Worm (Caenorhabditis elegans) whole organism, L1 larva: ENCODE data around the gene Y39A3CL.4.

ENCODE experiments used
- ceh-8 ChIP-seq: fragments of 200-800 bp; sonication (Bioruptor generic); optimal IDR thresholded peaks from 2 replicates; lab custom pipeline; 2018; ENCODE audit warnings: mild to moderate bottlenecking, missing genetic modification characterization, moderate library complexity, missing compliant biosample characterization
- ceh-88 ChIP-seq: fragments of 200-800 bp; sonication (Bioruptor generic); IDR thresholded peaks from 2 replicates; pipeline ENCODE4 v1.3.6; 2022; ENCODE audit warnings: missing genetic modification characterization, missing compliant biosample characterization
- dpl-1 ChIP-seq, 3 experiments: fragments of 150-350 bp in 2 of 3; sonication (generic microtip) in 1 of 3; optimal IDR thresholded peaks; 2 replicates each; lab custom pipeline; 2014 to 2017; ENCODE audit warnings: missing biosample characterization in 3 of 3, missing genetic modification characterization in 3 of 3, missing genetic modification reagents in 3 of 3
- dsc-1 ChIP-seq: sonication (generic microtip); optimal IDR thresholded peaks from 2 replicates; lab custom pipeline; 2016; ENCODE audit warnings: mild to moderate bottlenecking, missing genetic modification characterization, missing compliant biosample characterization
- efl-1 ChIP-seq, 4 experiments: fragments of 150-350 bp; optimal IDR thresholded peaks in 3 of 4; peaks in 1 of 4; 1 replicate in 1 of 4; 2 replicates in 3 of 4; lab custom pipeline; 2014; ENCODE audit warnings: missing biosample characterization in 2 of 4, missing genetic modification characterization in 2 of 4, missing genetic modification reagents in 2 of 4
- egl-13 ChIP-seq: sonication (generic microtip); optimal IDR thresholded peaks from 2 replicates; lab custom pipeline; 2016; ENCODE audit warnings: missing genotype, missing genetic modification reagents, missing genetic modification characterization, missing compliant biosample characterization
- elt-2 ChIP-seq: sonication (generic microtip); optimal IDR thresholded peaks from 2 replicates; lab custom pipeline; 2016; ENCODE audit warnings: missing genetic modification characterization, mild to moderate bottlenecking, inconsistent platforms, missing compliant biosample characterization, missing genetic modification reagents
- elt-3 ChIP-seq, 6 experiments: fragments of 150-350 bp in 1 of 6; sonication (generic microtip); optimal IDR thresholded peaks; 2 replicates each; lab custom pipeline; 2017 to 2018; ENCODE audit warnings: missing biosample characterization in 6 of 6, missing genetic modification characterization in 6 of 6, inconsistent platforms in 1 of 6
- fkh-4 ChIP-seq: sonication (generic microtip); optimal IDR thresholded peaks from 2 replicates; lab custom pipeline; 2016; ENCODE audit warnings: missing compliant biosample characterization, missing genetic modification characterization, borderline replicate concordance
- grh-1 ChIP-seq: fragments of 200-800 bp; sonication (Bioruptor generic); IDR thresholded peaks from 2 replicates; pipeline ENCODE4 v1.3.6; 2022; ENCODE audit warnings: missing genetic modification reagents, missing genetic modification characterization, missing compliant biosample characterization
- jun-1 ChIP-seq: fragments of 150-350 bp; optimal IDR thresholded peaks from 2 replicates; lab custom pipeline; 2014; ENCODE audit warnings: missing biosample characterization, missing genetic modification reagents, missing genetic modification characterization
- lin-14 ChIP-seq: fragments of 200-800 bp; sonication (Bioruptor generic); optimal IDR thresholded peaks from 2 replicates; lab custom pipeline; 2018; ENCODE audit warnings: mild to moderate bottlenecking, missing genetic modification characterization, moderate library complexity, missing compliant biosample characterization
- lin-15B ChIP-seq: fragments of 150-350 bp; sonication (generic microtip); optimal IDR thresholded peaks from 3 replicates; lab custom pipeline; 2014; ENCODE audit warnings: missing biosample characterization, missing genetic modification characterization
- lsy-2 ChIP-seq, 2 experiments: fragments of 150-350 bp; optimal IDR thresholded peaks; 2 replicates each; lab custom pipeline; 2014; ENCODE audit warnings: missing biosample characterization in 2 of 2, missing genetic modification characterization in 2 of 2
- mdl-1 ChIP-seq, 2 experiments: fragments of 150-350 bp; optimal IDR thresholded peaks; 2 replicates each; lab custom pipeline; 2014 to 2017; ENCODE audit warnings: missing biosample characterization in 2 of 2, missing genetic modification characterization in 2 of 2, inconsistent platforms in 1 of 2
- mef-2 ChIP-seq: fragments of 150-350 bp; optimal IDR thresholded peaks from 2 replicates; lab custom pipeline; 2014; ENCODE audit warnings: missing biosample characterization, missing genetic modification characterization
- nhr-12 ChIP-seq: sonication (generic microtip); optimal IDR thresholded peaks from 2 replicates; lab custom pipeline; 2017; ENCODE audit warnings: missing biosample characterization, missing genetic modification characterization
- nhr-19 ChIP-seq: fragments of 200-800 bp; sonication (Bioruptor generic); conservative IDR thresholded peaks from 2 replicates; pipeline ENCODE4 v1.3.6; 2022; ENCODE audit warnings: missing genetic modification characterization, missing compliant biosample characterization
- nhr-237 ChIP-seq: fragments of 150-350 bp; optimal IDR thresholded peaks from 2 replicates; lab custom pipeline; 2014; ENCODE audit warnings: missing biosample characterization, missing genetic modification characterization
- nhr-28 ChIP-seq: fragments of 150-350 bp; optimal IDR thresholded peaks from 2 replicates; lab custom pipeline; 2014; ENCODE audit warnings: missing biosample characterization, missing genetic modification characterization
- nhr-71 ChIP-seq: sonication (generic microtip); optimal IDR thresholded peaks from 2 replicates; lab custom pipeline; 2016; ENCODE audit warnings: mild to moderate bottlenecking, missing genetic modification characterization, moderate library complexity, missing compliant biosample characterization
- nhr-76 ChIP-seq: sonication (generic microtip); optimal IDR thresholded peaks from 2 replicates; lab custom pipeline; 2017; ENCODE audit warnings: missing biosample characterization, missing genetic modification characterization
- nhr-85 ChIP-seq: sonication (generic microtip); peaks from one replicate; lab custom pipeline; 2016; ENCODE audit warnings: missing genetic modification characterization, inconsistent platforms, missing compliant biosample characterization
- rnt-1 ChIP-seq: sonication (generic microtip); optimal IDR thresholded peaks from 2 replicates; lab custom pipeline; 2016; ENCODE audit warnings: mild to moderate bottlenecking, missing genetic modification characterization, moderate library complexity, missing compliant biosample characterization
- skn-1 ChIP-seq: fragments of 150-350 bp; optimal IDR thresholded peaks from 2 replicates; lab custom pipeline; 2014; ENCODE audit warnings: missing biosample characterization, missing genetic modification characterization
- snpc-4 ChIP-seq: fragments of 150-350 bp; optimal IDR thresholded peaks from 2 replicates; lab custom pipeline; 2014; ENCODE audit warnings: missing biosample characterization, missing genetic modification characterization
- snu-23 ChIP-seq: sonication (generic microtip); optimal IDR thresholded peaks from 2 replicates; lab custom pipeline; 2016; ENCODE audit warnings: missing genetic modification characterization, missing compliant biosample characterization
- tlp-1 ChIP-seq: fragments of 150-350 bp; optimal IDR thresholded peaks from 2 replicates; lab custom pipeline; 2014; ENCODE audit warnings: missing biosample characterization, missing genetic modification characterization
- unc-130 ChIP-seq: fragments of 150-350 bp; optimal IDR thresholded peaks from 2 replicates; lab custom pipeline; 2017; ENCODE audit warnings: missing biosample characterization, missing genetic modification characterization, inconsistent platforms
- unc-98 ChIP-seq: fragments of 200-800 bp; sonication (Bioruptor generic); IDR thresholded peaks from 2 replicates; pipeline ENCODE4 v1.3.6; 2022; ENCODE audit warnings: missing genetic modification characterization, missing compliant biosample characterization
- xbp-1 ChIP-seq: sonication (generic microtip); optimal IDR thresholded peaks from 2 replicates; lab custom pipeline; 2016; ENCODE audit warnings: missing genetic modification characterization, missing compliant biosample characterization
- zag-1 ChIP-seq: fragments of 150-350 bp; optimal IDR thresholded peaks from 2 replicates; lab custom pipeline; 2014; ENCODE audit warnings: missing biosample characterization, missing genetic modification characterization
- zip-4 ChIP-seq: fragments of 200-800 bp; sonication (Bioruptor generic); optimal IDR thresholded peaks from 2 replicates; lab custom pipeline; 2018; ENCODE audit warnings: mild to moderate bottlenecking, missing genetic modification characterization, moderate library complexity, missing compliant biosample characterization
- ztf-4 ChIP-seq: fragments of 150-350 bp; optimal IDR thresholded peaks from 2 replicates; lab custom pipeline; 2014; ENCODE audit warnings: missing biosample characterization, missing genetic modification characterization

Gene Y39A3CL.4

DNA sequence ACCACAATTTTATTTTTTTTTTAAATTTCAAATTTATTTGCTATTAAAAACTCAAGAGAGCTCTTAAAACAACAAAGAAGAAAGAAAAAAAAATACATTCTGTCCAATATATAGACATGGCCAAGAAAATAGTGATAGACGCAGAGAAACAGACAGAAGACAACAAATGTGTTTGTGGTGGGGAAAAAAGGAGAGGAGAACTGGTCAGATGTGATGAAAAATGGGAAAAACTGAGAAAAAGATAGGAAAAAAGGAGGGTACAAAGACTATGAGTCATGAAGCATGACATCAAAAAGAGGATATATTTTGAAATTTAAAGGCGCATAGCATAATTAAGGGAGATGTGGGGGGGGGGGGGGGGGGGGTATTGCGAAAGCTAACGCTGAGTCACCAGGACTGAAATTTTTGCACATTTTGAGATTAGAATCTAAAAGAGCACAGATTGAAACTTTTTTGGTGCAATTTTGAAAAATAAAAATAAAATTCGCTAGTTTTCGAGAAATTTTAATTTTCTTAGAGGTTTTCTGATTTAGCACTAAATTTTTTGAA, 41.3 kb upstream of the Y39A3CL.4 start (continued):
- no peak for TF ChIP-seq mdl-1 (tag; optimal IDR thresholded peaks at IDR 0.05; lab: Kevin White, UChicago)
- no peak for TF ChIP-seq nhr-76 (tag; lab: Kevin White, UChicago)
- no peak for TF ChIP-seq lin-15B
- peak; percentile 14 for TF ChIP-seq dsc-1 (tag; lab: Kevin White, UChicago)
- no peak for TF ChIP-seq nhr-237 (tag; lab: Kevin White, UChicago)
- TF ChIP-seq ztf-4 (tag; lab: Kevin White, UChicago): no peak
- no peak for TF ChIP-seq elt-3 (tag; optimal IDR thresholded peaks at IDR 0.05; lab: Kevin White, UChicago)
- TF ChIP-seq dpl-1 (GFP tag; optimal IDR thresholded peaks at IDR 0.05; lab: Kevin White, UChicago): peak in 1 of 3 experiments; percentile 42
- TF ChIP-seq nhr-19: 0 out of 2 replicates have a peak, but pooled peaks have one; percentile 5
- no peak for TF ChIP-seq unc-98 (GFP tag; lab: Robert Waterston, UW)
- TF ChIP-seq grh-1: no peak
- no peak for TF ChIP-seq ceh-8 (GFP tag; lab: Kevin White, UChicago)
- TF ChIP-seq xbp-1 (tag; lab: Kevin White, UChicago): no peak
- no peak for TF ChIP-seq mef-2 (tag; lab: Kevin White, UChicago)
- TF ChIP-seq nhr-12 (tag; lab: Kevin White, UChicago): no peak
- no peak for TF ChIP-seq tlp-1 (tag; lab: Kevin White, UChicago)
- no peak for TF ChIP-seq ceh-88 (GFP tag; lab: Robert Waterston, UW)
- TF ChIP-seq unc-130 (tag; lab: Kevin White, UChicago): no peak
- no peak for TF ChIP-seq egl-13
- TF ChIP-seq, all 84 proteins: peak for 18

DNA sequence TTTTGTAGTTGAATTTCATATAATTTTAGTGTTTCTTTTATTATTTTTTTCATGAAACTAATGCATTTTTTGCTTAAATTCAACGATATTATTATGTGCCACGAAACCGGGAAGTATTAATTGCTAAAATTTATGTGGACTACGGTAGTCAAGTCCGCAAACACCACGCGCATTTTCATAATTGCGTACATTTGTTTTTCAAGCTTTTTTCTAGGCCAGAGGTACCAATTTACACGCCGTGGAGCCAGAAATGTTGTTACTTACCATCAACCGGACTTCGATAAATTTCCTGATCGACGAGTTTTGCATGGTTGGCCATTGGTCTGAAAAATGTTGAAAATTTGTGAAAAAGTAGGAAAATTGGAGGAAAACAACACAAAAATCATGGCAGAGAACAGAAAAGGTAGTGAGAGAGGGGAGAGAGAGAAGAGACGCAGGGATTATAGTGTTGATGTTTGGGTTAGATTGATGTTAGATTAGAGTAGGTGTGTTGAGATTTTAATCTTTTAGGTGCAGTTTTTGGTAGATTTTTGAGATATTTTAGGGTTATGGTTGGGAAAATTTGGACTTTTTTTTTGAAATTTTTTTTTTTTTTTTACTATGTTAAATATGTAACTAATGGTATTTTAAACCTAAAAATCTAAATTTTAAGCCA, 40.3 kb upstream of the Y39A3CL.4 start, which contains the start of gene clp-4:
TSS of gene clp-4 (minus strand) at position 323 of the 655 bp plus-strand sequence.
- peak; percentile 83 for TF ChIP-seq nhr-85
- TF ChIP-seq nhr-71 (tag; lab: Kevin White, UChicago): peak; percentile 21
- TF ChIP-seq efl-1 (optimal IDR thresholded peaks at IDR 0.05; lab: Kevin White, UChicago): no peak
- peak in 1 of 2 experiments; percentile 84 for TF ChIP-seq efl-1 (GFP tag; optimal IDR thresholded peaks at IDR 0.05 in 1 of 2; lab: Kevin White, UChicago)
- peak; percentile 23 for TF ChIP-seq snu-23 (GFP tag; lab: Kevin White, UChicago)
- no peak for TF ChIP-seq nhr-28 (tag; lab: Kevin White, UChicago)
- TF ChIP-seq ceh-88 (GFP tag; lab: Robert Waterston, UW): no peak
- TF ChIP-seq lin-14: peak; percentile 32
- no peak for TF ChIP-seq skn-1
- TF ChIP-seq jun-1 (tag; lab: Kevin White, UChicago): no peak
- TF ChIP-seq lsy-2 (tag; optimal IDR thresholded peaks at IDR 0.05; lab: Kevin White, UChicago): peak; percentile 8 to 85
- TF ChIP-seq fkh-4 (tag; lab: Kevin White, UChicago): no peak

DNA sequence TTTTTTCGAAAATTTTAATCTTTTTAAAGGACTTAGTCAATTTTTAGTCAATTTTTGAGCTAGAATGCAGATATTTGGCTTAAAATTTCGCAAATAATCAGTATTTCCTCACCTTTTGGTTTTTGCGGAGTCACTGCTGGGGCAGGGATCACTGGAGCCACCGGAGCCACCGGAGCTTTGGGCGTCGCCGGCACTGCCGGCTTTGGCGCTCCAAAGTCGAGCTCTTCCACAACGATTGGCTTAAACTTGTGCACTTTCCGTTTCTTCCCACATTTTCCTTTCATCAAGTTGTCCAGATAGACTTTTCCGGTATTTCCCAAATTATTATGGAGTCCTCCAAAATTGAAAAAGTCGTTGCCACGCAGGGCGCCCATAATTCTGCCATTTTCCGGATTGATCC, 36.4 kb upstream of the Y39A3CL.4 start:
- no peak for TF ChIP-seq snu-23 (GFP tag; lab: Kevin White, UChicago)
- TF ChIP-seq skn-1: no peak
- TF ChIP-seq zag-1 (tag; lab: Kevin White, UChicago): no peak
- no peak for TF ChIP-seq rnt-1
- no peak for TF ChIP-seq zip-4
- no peak for TF ChIP-seq nhr-76 (tag; lab: Kevin White, UChicago)
- no peak for TF ChIP-seq snpc-4 (tag; lab: Kevin White, UChicago)
- TF ChIP-seq efl-1 (optimal IDR thresholded peaks at IDR 0.05; lab: Kevin White, UChicago): no peak
- TF ChIP-seq efl-1 (GFP tag; optimal IDR thresholded peaks at IDR 0.05 in 1 of 2; lab: Kevin White, UChicago): no peak
- no peak for TF ChIP-seq mef-2 (tag; lab: Kevin White, UChicago)
- no peak for TF ChIP-seq tlp-1 (tag; lab: Kevin White, UChicago)
- TF ChIP-seq elt-2 (tag; lab: Kevin White, UChicago): no peak
